Worm (Caenorhabditis elegans): ENCODE data around the gene F14H12.8.
A peak's percentile ranks its signal among the peaks of the same experiment; 100 is the strongest.

The F14H12.8 gene

DNA sequence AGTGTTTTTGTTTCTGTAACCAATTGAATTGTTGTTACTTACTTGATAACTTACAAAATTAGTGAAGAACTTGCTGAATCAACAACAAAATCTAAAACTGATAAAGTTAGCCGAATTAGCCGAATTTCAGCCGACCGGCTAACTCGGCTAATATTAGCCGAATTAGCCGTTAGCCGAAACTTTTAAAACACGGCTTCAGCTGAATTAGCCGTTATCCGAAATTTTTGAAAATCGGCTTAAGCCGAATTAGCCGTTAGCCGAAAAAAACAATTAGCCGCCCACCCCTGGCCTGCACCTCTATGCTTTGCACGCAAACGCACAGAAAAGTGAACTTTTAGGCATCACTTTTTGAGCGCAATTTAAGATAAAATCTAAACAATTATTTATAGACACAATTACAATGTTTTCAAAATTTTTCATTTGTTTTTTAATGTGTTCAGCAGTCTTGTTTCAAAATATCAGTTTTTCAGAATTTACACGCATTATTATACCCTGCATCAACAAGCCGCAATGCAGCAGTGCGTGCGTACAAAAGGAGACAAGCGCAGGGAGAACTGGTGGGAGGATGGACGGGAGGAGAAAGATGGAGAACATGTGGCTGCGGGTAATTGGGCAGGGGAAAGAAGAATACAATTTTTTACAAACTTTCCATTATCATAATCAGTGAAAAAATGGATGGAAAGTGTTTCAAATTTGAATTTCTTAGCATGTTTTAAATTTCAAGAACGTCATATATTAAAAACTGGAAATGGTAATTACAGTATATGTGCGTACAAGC, 30.5 kb upstream of the F14H12.8 start (continued):
- peak in 2 of 3 experiments; percentile 1 to 9 for TF ChIP-seq dpl-1 (GFP tag; optimal IDR thresholded peaks at IDR 0.05)
- no peak for TF ChIP-seq aha-1 (tag; optimal IDR thresholded peaks at IDR 0.05)
- no peak for TF ChIP-seq ces-1 (GFP tag; optimal IDR thresholded peaks at IDR 0.05)
- TF ChIP-seq fkh-10 (GFP tag; optimal IDR thresholded peaks at IDR 0.05): no peak
- TF ChIP-seq nhr-20 (tag; optimal IDR thresholded peaks at IDR 0.05): peak; percentile 80
- peak; percentile 75 for TF ChIP-seq skn-1 (tag; optimal IDR thresholded peaks at IDR 0.05)
- no peak for TF ChIP-seq C34B4.2 (tag; optimal IDR thresholded peaks at IDR 0.05)
- peak; percentile 79 for TF ChIP-seq mep-1 (tag; optimal IDR thresholded peaks at IDR 0.05)
- no peak for TF ChIP-seq pqm-1 (tag; optimal IDR thresholded peaks at IDR 0.05)
- no peak for TF ChIP-seq sox-4 (tag; optimal IDR thresholded peaks at IDR 0.05)
- TF ChIP-seq sptf-1 (tag; optimal IDR thresholded peaks at IDR 0.05): no peak
- TF ChIP-seq fkh-4 (tag; optimal IDR thresholded peaks at IDR 0.05; ENCODE audit: borderline replicate concordance): peak; percentile 6
- TF ChIP-seq nhr-19 (GFP tag; conservative IDR thresholded peaks at IDR 0.05): peak; percentile 74
- TF ChIP-seq grh-1 (GFP tag; IDR thresholded peaks at IDR 0.05): peak; percentile 54; the same call in 1 of the 2 replicates
- no peak for TF ChIP-seq aly-2 (tag; optimal IDR thresholded peaks at IDR 0.05)
- TF ChIP-seq xbp-1 (tag; optimal IDR thresholded peaks at IDR 0.05): peak; percentile 67
- TF ChIP-seq nhr-90 (tag; optimal IDR thresholded peaks at IDR 0.05; ENCODE audit: poor library complexity): peak; percentile 88
- TF ChIP-seq hlh-4 (tag; optimal IDR thresholded peaks at IDR 0.05): no peak
- no peak for TF ChIP-seq ceh-63 (GFP tag; optimal IDR thresholded peaks at IDR 0.05)
- no peak for TF ChIP-seq ceh-90 (tag; optimal IDR thresholded peaks at IDR 0.05)
- peak; percentile 37 for TF ChIP-seq lir-3 (tag; optimal IDR thresholded peaks at IDR 0.05; ENCODE audit: poor library complexity)
- TF ChIP-seq pax-3 (tag; optimal IDR thresholded peaks at IDR 0.05): peak; percentile 2
- no peak for TF ChIP-seq nhr-12 (tag; optimal IDR thresholded peaks at IDR 0.05)
- no peak for TF ChIP-seq hlh-17 (GFP tag; optimal IDR thresholded peaks at IDR 0.05; ENCODE audit: borderline replicate concordance)
- TF ChIP-seq fos-1 (tag; optimal IDR thresholded peaks at IDR 0.05): peak; percentile 46
- TF ChIP-seq nhr-71 (tag; optimal IDR thresholded peaks at IDR 0.05): peak; percentile 74
- TF ChIP-seq lin-35 (GFP tag; optimal IDR thresholded peaks at IDR 0.05): peak; percentile 27 to 80
- peak; percentile 39 for TF ChIP-seq snpc-4 (tag; optimal IDR thresholded peaks at IDR 0.05)
- no peak for TF ChIP-seq nhr-84 (tag; optimal IDR thresholded peaks at IDR 0.05)
- TF ChIP-seq ama-1 (optimal IDR thresholded peaks at IDR 0.05): no peak
- peak; percentile 66 for TF ChIP-seq hpl-2 (GFP tag; optimal IDR thresholded peaks at IDR 0.05)
- TF ChIP-seq snu-23 (GFP tag; optimal IDR thresholded peaks at IDR 0.05): peak; percentile 92
- TF ChIP-seq unc-98 (GFP tag; IDR thresholded peaks at IDR 0.05): no peak
- no peak for TF ChIP-seq C04F5.9 (tag; optimal IDR thresholded peaks at IDR 0.05)
- no peak for TF ChIP-seq mef-2 (tag; optimal IDR thresholded peaks at IDR 0.05)
- TF ChIP-seq Y116A8C.19 (tag; optimal IDR thresholded peaks at IDR 0.05; ENCODE audit: borderline replicate concordance): no peak
- TF ChIP-seq lin-13 (GFP tag; optimal IDR thresholded peaks at IDR 0.05): no peak
- no peak for TF ChIP-seq unc-62 (GFP tag; optimal IDR thresholded peaks at IDR 0.05)
- no peak for TF ChIP-seq egl-13 (tag; optimal IDR thresholded peaks at IDR 0.05)
- peak; percentile 14 for TF ChIP-seq isw-1 (GFP tag; IDR thresholded peaks at IDR 0.05)
- TF ChIP-seq vab-15 (tag; optimal IDR thresholded peaks at IDR 0.05): no peak
- TF ChIP-seq zip-4 (GFP tag; optimal IDR thresholded peaks at IDR 0.05): peak; percentile 20
- peak; percentile 74 for TF ChIP-seq lin-14 (GFP tag; optimal IDR thresholded peaks at IDR 0.05)
- no peak for TF ChIP-seq ets-5 (GFP tag; IDR thresholded peaks at IDR 0.05)
- peak; percentile 85 for TF ChIP-seq nhr-85 (tag)
- TF ChIP-seq nhr-28 (tag; optimal IDR thresholded peaks at IDR 0.05): no peak
- TF ChIP-seq elt-2 (tag; optimal IDR thresholded peaks at IDR 0.05): peak; percentile 57
- TF ChIP-seq swsn-7 (tag; optimal IDR thresholded peaks at IDR 0.05): peak; percentile 68
- TF ChIP-seq nhr-237 (tag; optimal IDR thresholded peaks at IDR 0.05): peak; percentile 40
- peak; percentile 84 for TF ChIP-seq nhr-47 (tag; optimal IDR thresholded peaks at IDR 0.05)
- 0 out of 2 replicates have a peak, but pooled peaks have one; percentile 40 for TF ChIP-seq ceh-88 (GFP tag; IDR thresholded peaks at IDR 0.05)
- TF ChIP-seq elt-3 (tag; optimal IDR thresholded peaks at IDR 0.05): peak in 3 of 6 experiments; percentile 34 to 73 (median 63)
